Worm (Caenorhabditis elegans) whole organism, L3 larva: ENCODE measurements around the gene acs-11.

Source experiments
- R02D3.7 ChIP-seq: fragments of 150-350 bp; optimal IDR thresholded peaks from 2 replicates; lab custom pipeline; 2014; ENCODE audit warnings: missing biosample characterization, missing genetic modification characterization
- ZK546.5 ChIP-seq: sonication (generic microtip); optimal IDR thresholded peaks from 2 replicates; lab custom pipeline; 2017; ENCODE audit warnings: missing biosample characterization, missing genetic modification characterization
- ceh-28 ChIP-seq: fragments of 150-350 bp; optimal IDR thresholded peaks from 2 replicates; lab custom pipeline; 2014; ENCODE audit warnings: missing biosample characterization, missing genetic modification reagents, missing genetic modification characterization
- ceh-9 ChIP-seq: sonication (generic microtip); optimal IDR thresholded peaks from 2 replicates; lab custom pipeline; 2018; ENCODE audit warnings: missing biosample characterization, missing genetic modification characterization
- elt-1 ChIP-seq: fragments of 150-350 bp; optimal IDR thresholded peaks from 2 replicates; lab custom pipeline; 2014; ENCODE audit warnings: missing biosample characterization, missing genetic modification characterization
- elt-2 ChIP-seq: sonication (generic microtip); optimal IDR thresholded peaks from 2 replicates; lab custom pipeline; 2016; ENCODE audit warnings: missing genetic modification reagents, mild to moderate bottlenecking, missing genetic modification characterization, missing compliant biosample characterization
- lin-39 ChIP-seq: fragments of 150-350 bp; optimal IDR thresholded peaks from 2 replicates; lab custom pipeline; 2018; ENCODE audit warnings: missing biosample characterization, missing genetic modification reagents, missing genetic modification characterization
- nhr-11 ChIP-seq: fragments of 150-350 bp; optimal IDR thresholded peaks from 2 replicates; lab custom pipeline; 2014; ENCODE audit warnings: missing biosample characterization, missing genetic modification characterization
- nhr-12 ChIP-seq: fragments of 150-350 bp; optimal IDR thresholded peaks from 2 replicates; lab custom pipeline; 2014; ENCODE audit warnings: missing biosample characterization, missing genetic modification characterization
- nhr-237 ChIP-seq: fragments of 150-350 bp; optimal IDR thresholded peaks from 2 replicates; lab custom pipeline; 2014; ENCODE audit warnings: missing biosample characterization, missing genetic modification characterization
- nhr-76 ChIP-seq: fragments of 150-350 bp; sonication (generic microtip); optimal IDR thresholded peaks from 5 replicates; lab custom pipeline; 2014; ENCODE audit warnings: missing biosample characterization, missing genetic modification characterization
- unc-39 ChIP-seq: sonication (generic microtip); optimal IDR thresholded peaks from 4 replicates; lab custom pipeline; 2017; ENCODE audit warnings: missing biosample characterization, missing genetic modification characterization
- unc-62 ChIP-seq: fragments of 150-350 bp; sonication (generic microtip); optimal IDR thresholded peaks from 4 replicates; lab custom pipeline; 2014; ENCODE audit warnings: missing biosample characterization, missing genetic modification reagents, missing genetic modification characterization
- ztf-11 ChIP-seq: fragments of 150-350 bp; optimal IDR thresholded peaks from 2 replicates; lab custom pipeline; 2014; ENCODE audit warnings: missing biosample characterization, missing genetic modification characterization

ce11 chrII:4767612-4768011 is 25.7 kb downstream of the acs-11 start:
- TF ChIP-seq ceh-28 (peak; percentile 27), elt-1 (tag; lab: Kevin White, UChicago) (no peak), R02D3.7 (no peak), elt-2 (tag; lab: Kevin White, UChicago) (no peak), nhr-11 (tag; lab: Kevin White, UChicago) (no peak), nhr-237 (tag; lab: Kevin White, UChicago) (no peak), ceh-9 (tag; lab: Kevin White, UChicago) (no peak), ZK546.5 (tag; lab: Kevin White, UChicago) (no peak), nhr-76 (tag; lab: Kevin White, UChicago) (no peak), unc-62 (GFP tag; lab: Kevin White, UChicago) (no peak), ztf-11 (tag; lab: Kevin White, UChicago) (no peak), lin-39 (no peak), unc-39 (tag; lab: Kevin White, UChicago) (no peak), nhr-12 (tag; lab: Kevin White, UChicago) (no peak)
